Fruit fly (Drosophila melanogaster): ENCODE data around the gene CG32266.

Gene CG32266

dm6 chr3L:3802677-3803076, 12.1 kb downstream of the CG32266 start (continued):
- TF ChIP-seq CG14050 (GFP tag; IDR thresholded peaks at IDR 0.05) (peak; percentile 73), MESR4 (GFP tag; optimal IDR thresholded peaks at IDR 0.05) (no peak), fd3F (GFP tag; optimal IDR thresholded peaks at IDR 0.05) (peak; percentile 69), Ets65A (GFP tag) (peak; percentile 94), CG17612 (GFP tag; IDR thresholded peaks at IDR 0.05) (0 out of 2 replicates have a peak, but pooled peaks have one; percentile 36), CG16815 (GFP tag; optimal IDR thresholded peaks at IDR 0.05) (peak; percentile 14), Doc3 (GFP tag; IDR thresholded peaks at IDR 0.05; ENCODE audit: partially characterized antibody) (no peak), H2.0 (GFP tag; IDR thresholded peaks at IDR 0.05) (peak; percentile 77), CG1647 (GFP tag; optimal IDR thresholded peaks at IDR 0.05) (peak; percentile 19), luna (GFP tag; optimal IDR thresholded peaks at IDR 0.05) (peak; percentile 45), gfzf (GFP tag; optimal IDR thresholded peaks at IDR 0.05) (no peak), shn (GFP tag; optimal IDR thresholded peaks at IDR 0.05) (peak; percentile 70), nau (GFP tag; optimal IDR thresholded peaks at IDR 0.05) (peak; percentile 40), Optix (GFP tag; IDR thresholded peaks at IDR 0.05) (peak; percentile 58; the same call in 2 of the 3 replicates), wek (GFP tag; optimal IDR thresholded peaks at IDR 0.05) (peak; percentile 22), CG3065 (GFP tag; optimal IDR thresholded peaks at IDR 0.05) (no peak), CoRest (tag; optimal IDR thresholded peaks at IDR 0.05) (peak; percentile 71), CG2129 (GFP tag; IDR thresholded peaks at IDR 0.05; ENCODE audit: partially characterized antibody) (no peak), CG9609 (GFP tag; optimal IDR thresholded peaks at IDR 0.05) (peak; percentile 75), CG3281 (GFP tag; optimal IDR thresholded peaks at IDR 0.05) (peak; percentile 56), CG8388 (GFP tag; optimal IDR thresholded peaks at IDR 0.05) (peak; percentile 36), NC2β (GFP tag; optimal IDR thresholded peaks at IDR 0.05) (peak; percentile 65), vfl (GFP tag; optimal IDR thresholded peaks at IDR 0.05) (peak; percentile 41), slou (GFP tag; optimal IDR thresholded peaks at IDR 0.05) (peak; percentile 45), abd-A (tag; optimal IDR thresholded peaks at IDR 0.05) (peak; percentile 89), CG10543 (GFP tag; optimal IDR thresholded peaks at IDR 0.05) (peak; percentile 92), CG7987 (GFP tag; optimal IDR thresholded peaks at IDR 0.05) (no peak), CG32772 (GFP tag; IDR thresholded peaks at IDR 0.05) (peak; percentile 53; the same call in 1 of the 2 replicates), Gug (GFP tag; IDR thresholded peaks at IDR 0.05) (peak; percentile 79; the same call in 3 of the 4 replicates), NfI (GFP tag; optimal IDR thresholded peaks at IDR 0.05) (peak; percentile 89), CG1832 (GFP tag; optimal IDR thresholded peaks at IDR 0.05) (no peak), Atf6 (GFP tag; IDR thresholded peaks at IDR 0.05) (peak; percentile 88), hth (optimal IDR thresholded peaks at IDR 0.05) (no peak), CG4854 (GFP tag; optimal IDR thresholded peaks at IDR 0.05) (peak; percentile 25), Hmr (GFP tag; optimal IDR thresholded peaks at IDR 0.05) (peak; percentile 91), ttk (GFP tag; IDR thresholded peaks at IDR 0.05) (peak; percentile 57), CG17328 (GFP tag; IDR thresholded peaks at IDR 0.05) (peak; percentile 73), onecut (GFP tag; IDR thresholded peaks at IDR 0.05) (peak; percentile 84), Dip3 (GFP tag; optimal IDR thresholded peaks at IDR 0.05) (peak; percentile 78), pnt (GFP tag; optimal IDR thresholded peaks at IDR 0.05) (peak; percentile 76), trem (tag; optimal IDR thresholded peaks at IDR 0.05) (peak; percentile 4), chif (GFP tag; optimal IDR thresholded peaks at IDR 0.05) (peak; percentile 58 to 67), crc (GFP tag; optimal IDR thresholded peaks at IDR 0.05) (peak; percentile 68), CG34376 (GFP tag; optimal IDR thresholded peaks at IDR 0.05) (peak; percentile 76), Spps (tag; optimal IDR thresholded peaks at IDR 0.05) (no peak), fu2 (GFP tag; optimal IDR thresholded peaks at IDR 0.05) (peak; percentile 70), CG11560 (tag; IDR thresholded peaks at IDR 0.05) (0 out of 3 replicates have a peak, but pooled peaks have one; percentile 45), lab (GFP tag; optimal IDR thresholded peaks at IDR 0.05) (peak; percentile 87), CG10267 (tag; optimal IDR thresholded peaks at IDR 0.05) (peak; percentile 26), Nf-YC (tag; optimal IDR thresholded peaks at IDR 0.05) (peak; percentile 63), gt (GFP tag; IDR thresholded peaks at IDR 0.05) (0 out of 2 replicates have a peak, but pooled peaks have one; percentile 25)

Data from whole organism, embryonic.